Fruit fly (Drosophila melanogaster): ENCODE measurements around the gene MFS18.

DNA sequence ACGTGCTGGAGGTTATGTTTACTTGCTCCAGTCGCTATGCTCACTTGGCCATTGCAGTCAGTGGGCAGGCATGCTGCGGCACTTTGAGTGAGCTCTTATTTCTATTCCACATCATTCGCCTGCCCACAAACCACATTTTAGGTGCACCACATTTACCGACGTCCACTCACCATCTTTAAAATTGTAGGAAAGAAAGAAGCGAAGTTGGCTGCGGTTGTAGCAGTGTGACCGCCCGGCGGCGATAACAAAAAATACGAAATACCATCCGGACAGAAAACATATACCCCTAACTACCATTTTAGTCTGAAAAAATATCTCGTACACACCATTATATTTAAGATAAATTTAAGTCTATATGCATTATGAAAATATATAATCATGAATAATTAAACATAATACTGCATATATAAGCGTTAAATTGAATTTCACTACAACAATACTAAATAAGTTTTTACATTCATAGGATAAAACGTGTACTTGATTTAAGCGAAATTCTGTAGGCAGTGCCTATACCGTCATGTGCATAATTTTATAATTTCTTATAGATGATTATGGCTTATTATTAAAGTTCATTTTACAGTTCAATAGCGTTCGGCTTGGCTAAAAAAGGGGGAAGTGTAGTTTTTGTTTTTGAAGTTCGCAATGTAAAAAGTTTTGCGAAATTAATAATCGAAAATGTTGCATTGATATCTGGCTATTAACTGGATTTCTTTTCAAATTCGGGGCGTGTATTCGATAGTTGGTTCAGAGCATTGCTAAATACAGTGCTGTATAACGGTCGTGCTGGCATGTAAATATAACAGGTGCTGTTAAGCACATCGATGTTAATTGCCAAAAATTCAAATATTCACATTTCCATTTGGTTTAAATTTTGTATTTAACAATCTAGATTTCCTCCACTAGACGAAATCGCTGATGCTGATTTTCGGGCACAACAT lies 10.0 kb upstream of the MFS18 start, which contains the start of gene RpL27A:
- TF ChIP-seq h (optimal IDR thresholded peaks at IDR 0.05) (no peak), psq (optimal IDR thresholded peaks at IDR 0.05) (no peak), insv (optimal IDR thresholded peaks at IDR 0.05) (no peak), Sin3A (optimal IDR thresholded peaks at IDR 0.05) (no peak), ttk (optimal IDR thresholded peaks at IDR 0.05) (no peak), Myc (optimal IDR thresholded peaks at IDR 0.05) (no peak)

Measured in Kc167 (cell line).